Worm (Caenorhabditis elegans) whole organism, L2 larva: ENCODE results near the gene C09E7.11.

Experiments
- alr-1 ChIP-seq: fragments of 150-350 bp; optimal IDR thresholded peaks from 2 replicates; lab custom pipeline; 2014; ENCODE audit warnings: missing biosample characterization, missing genetic modification characterization
- aly-2 ChIP-seq: fragments of 150-350 bp; optimal IDR thresholded peaks from 2 replicates; lab custom pipeline; 2014; ENCODE audit warnings: missing biosample characterization, missing genetic modification characterization
- egl-27 ChIP-seq: sonication (generic microtip); optimal IDR thresholded peaks from 3 replicates; lab custom pipeline; 2017; ENCODE audit warnings: missing biosample characterization, missing genetic modification reagents, missing genetic modification characterization
- elt-1 ChIP-seq: fragments of 150-350 bp; optimal IDR thresholded peaks from 2 replicates; lab custom pipeline; 2014; ENCODE audit warnings: missing biosample characterization, missing genetic modification characterization
- nhr-11 ChIP-seq: fragments of 150-350 bp; optimal IDR thresholded peaks from 2 replicates; lab custom pipeline; 2014; ENCODE audit warnings: missing biosample characterization, missing genetic modification characterization
- nhr-77 ChIP-seq: fragments of 150-350 bp; optimal IDR thresholded peaks from 2 replicates; lab custom pipeline; 2014; ENCODE audit warnings: missing biosample characterization, missing genetic modification characterization

DNA sequence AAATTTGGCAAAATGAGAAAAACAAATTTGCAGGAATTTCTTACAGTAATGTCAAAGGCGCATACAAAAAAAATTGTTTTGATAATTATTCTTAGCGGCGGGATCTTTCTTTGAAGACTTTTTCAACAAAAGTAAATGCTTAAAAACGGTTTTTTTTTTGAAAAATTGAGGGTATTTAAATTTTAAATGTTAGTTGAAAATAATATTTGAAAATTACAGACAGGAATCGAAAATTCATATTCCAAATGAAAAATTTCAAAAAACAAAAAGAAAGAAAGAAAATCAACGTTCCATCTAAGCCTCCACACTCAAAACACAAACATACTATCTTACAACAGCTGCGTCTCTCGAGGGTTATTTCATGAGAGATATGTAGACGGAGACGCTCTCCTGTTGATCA is 46.0 kb downstream of the C09E7.11 start:
- TF ChIP-seq nhr-77 (tag; lab: Kevin White, UChicago): no peak
- no peak for TF ChIP-seq nhr-11 (tag; lab: Kevin White, UChicago)
- no peak for TF ChIP-seq aly-2 (tag; lab: Kevin White, UChicago)
- no peak for TF ChIP-seq elt-1 (tag; lab: Kevin White, UChicago)
- TF ChIP-seq alr-1 (tag; lab: Kevin White, UChicago): no peak
- TF ChIP-seq egl-27 (tag; lab: Kevin White, UChicago): no peak
